Fruit fly (Drosophila melanogaster): Measurements from ENCODE around the gene CG9286.

DNA sequence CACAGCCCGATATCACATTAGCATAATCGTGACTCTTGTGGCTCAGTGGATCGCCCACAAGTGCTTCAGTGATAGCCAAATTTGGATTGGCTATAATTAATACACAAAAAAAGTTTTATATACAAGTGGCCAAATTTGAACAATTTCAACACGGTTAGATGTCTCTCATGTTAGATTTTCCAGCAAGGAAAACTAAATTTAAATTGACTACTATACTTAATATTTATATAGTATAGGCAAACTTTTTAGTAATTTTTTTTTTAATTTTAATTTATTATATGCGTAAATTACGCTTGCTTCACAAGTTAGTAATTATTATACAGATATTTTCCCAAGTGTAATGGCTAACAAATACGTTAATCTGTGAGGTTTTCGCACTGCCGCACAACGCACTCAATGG, 15.8 kb upstream of the CG9286 start:
- TF ChIP-seq EcR (GFP tag; optimal IDR thresholded peaks at IDR 0.05) (no peak), psq (optimal IDR thresholded peaks at IDR 0.05) (no peak)
